4 worm cellular contexts compared by ENCODE assay signal in genomic region chrV:18967479-18968056, ce11.
A peak's percentile ranks its signal among the peaks of the same experiment; 100 is the strongest.
TF ChIP-seq lines count a peak whose summit lies in the region.

Y39B6A.43 (minus strand) TSS chrV:18967829.

TF ChIP-seq in whole organism, L2 larva, 48 proteins besides CTCF, POLR2A, EP300 and RAD21 (continues in another document):
- TF ChIP-seq nhr-10 (tag; optimal IDR thresholded peaks at IDR 0.05; lab: Kevin White, UChicago) (peak; percentile 87), lin-13 (GFP tag; optimal IDR thresholded peaks at IDR 0.05; lab: Kevin White, UChicago) (peak; percentile 99), ztf-4 (tag; optimal IDR thresholded peaks at IDR 0.05; lab: Kevin White, UChicago) (peak; percentile 81), nhr-129 (tag; optimal IDR thresholded peaks at IDR 0.05; lab: Kevin White, UChicago) (peak; percentile 96), sma-9 (GFP tag; optimal IDR thresholded peaks at IDR 0.05; lab: Kevin White, UChicago) (peak; percentile 93), sma-9 (tag; optimal IDR thresholded peaks at IDR 0.05; lab: Kevin White, UChicago) (no peak), gmeb-1 (tag; optimal IDR thresholded peaks at IDR 0.05; lab: Kevin White, UChicago) (peak; percentile 99), crh-2 (tag; optimal IDR thresholded peaks at IDR 0.05; lab: Kevin White, UChicago) (peak; percentile 97), lin-39 (tag; optimal IDR thresholded peaks at IDR 0.05; lab: Kevin White, UChicago) (no peak), ztf-11 (tag; optimal IDR thresholded peaks at IDR 0.05; lab: Kevin White, UChicago) (no peak), mbf-1 (tag; optimal IDR thresholded peaks at IDR 0.05; lab: Kevin White, UChicago) (peak; percentile 19), ZK546.5 (tag; optimal IDR thresholded peaks at IDR 0.05; lab: Kevin White, UChicago) (peak; percentile 68), peb-1 (tag; optimal IDR thresholded peaks at IDR 0.05; lab: Kevin White, UChicago) (no peak), mdl-1 (tag; optimal IDR thresholded peaks at IDR 0.05; lab: Kevin White, UChicago) (peak in 1 of 2 experiments; percentile 72), alr-1 (tag; optimal IDR thresholded peaks at IDR 0.05; lab: Kevin White, UChicago) (no peak), F13H6.1 (tag; optimal IDR thresholded peaks at IDR 0.05; lab: Kevin White, UChicago) (peak; percentile 88), mab-5 (tag; optimal IDR thresholded peaks at IDR 0.05; lab: Kevin White, UChicago) (peak; percentile 92), ztf-1 (GFP tag; conservative IDR thresholded peaks at IDR 0.05; lab: Robert Waterston, UW) (no peak), skn-1 (tag; optimal IDR thresholded peaks at IDR 0.05; lab: Kevin White, UChicago) (peak; percentile 57), elt-1 (tag; optimal IDR thresholded peaks at IDR 0.05; lab: Kevin White, UChicago) (no peak), aly-2 (tag; optimal IDR thresholded peaks at IDR 0.05; lab: Kevin White, UChicago) (no peak), zag-1 (tag; optimal IDR thresholded peaks at IDR 0.05; lab: Kevin White, UChicago) (peak; percentile 90), egl-27 (tag; optimal IDR thresholded peaks at IDR 0.05; lab: Kevin White, UChicago) (peak; percentile 80)

TF ChIP-seq in whole organism, L4 larva, 104 proteins besides CTCF, POLR2A, EP300 and RAD21 (continues in another document):
- TF ChIP-seq spr-3 (GFP tag; optimal IDR thresholded peaks at IDR 0.05; lab: Kevin White, UChicago) (peak; percentile 95), dpl-1 (GFP tag; optimal IDR thresholded peaks at IDR 0.05; lab: Kevin White, UChicago) (peak; percentile 99), gei-8 (GFP tag; optimal IDR thresholded peaks at IDR 0.05; lab: Kevin White, UChicago) (peak; percentile 24), mxl-2 (GFP tag; conservative IDR thresholded peaks at IDR 0.05; lab: Robert Waterston, UW) (peak; percentile 84), daf-16 (GFP tag; optimal IDR thresholded peaks at IDR 0.05; lab: Kevin White, UChicago) (peak; percentile 39 to 53), daf-16 (tag; optimal IDR thresholded peaks at IDR 0.05; lab: Kevin White, UChicago) (peak; percentile 91), egl-27 (tag; optimal IDR thresholded peaks at IDR 0.05; lab: Kevin White, UChicago) (no peak), dmd-8 (GFP tag; IDR thresholded peaks at IDR 0.05; lab: Robert Waterston, UW) (peak; percentile 80; the same call in 1 of the 2 replicates), dve-1 (tag; optimal IDR thresholded peaks at IDR 0.05; lab: Kevin White, UChicago; ENCODE audit: insufficient read depth) (peak; percentile 99), ceh-44 (GFP tag; IDR thresholded peaks at IDR 0.05; lab: Robert Waterston, UW) (peak; percentile 94), set-16 (GFP tag; IDR thresholded peaks at IDR 0.05; lab: Robert Waterston, UW) (peak; percentile 64), zfp-3 (GFP tag; conservative IDR thresholded peaks at IDR 0.05; lab: Robert Waterston, UW) (peak; percentile 97), zip-2 (tag; optimal IDR thresholded peaks at IDR 0.05; lab: Kevin White, UChicago) (peak; percentile 81), ceh-32 (tag; optimal IDR thresholded peaks at IDR 0.05; lab: Kevin White, UChicago; ENCODE audit: poor library complexity) (peak; percentile 31), hlh-11 (tag; optimal IDR thresholded peaks at IDR 0.05; lab: Kevin White, UChicago) (peak; percentile 94), rbr-2 (tag; optimal IDR thresholded peaks at IDR 0.05; lab: Kevin White, UChicago) (peak; percentile 96), zag-1 (tag; optimal IDR thresholded peaks at IDR 0.05; lab: Kevin White, UChicago) (peak; percentile 60), saeg-2 (GFP tag; IDR thresholded peaks at IDR 0.05; lab: Robert Waterston, UW) (peak; percentile 92), unc-39 (tag; optimal IDR thresholded peaks at IDR 0.05; lab: Kevin White, UChicago) (no peak), nhr-237 (tag; optimal IDR thresholded peaks at IDR 0.05; lab: Kevin White, UChicago) (peak; percentile 70), pha-4 (GFP tag; IDR thresholded peaks at IDR 0.05; lab: Robert Waterston, UW) (peak; percentile 97), pha-4 (tag; optimal IDR thresholded peaks at IDR 0.05; lab: Kevin White, UChicago) (peak; percentile 94), zfp-2 (tag; optimal IDR thresholded peaks at IDR 0.05; lab: Kevin White, UChicago) (peak; percentile 81)

TF ChIP-seq in whole organism, late embryonic, 69 proteins besides CTCF, POLR2A, EP300 and RAD21 (continues in another document):
- TF ChIP-seq pqm-1 (tag; optimal IDR thresholded peaks at IDR 0.05; lab: Kevin White, UChicago), result no peak
- TF ChIP-seq unc-3 (GFP tag; conservative IDR thresholded peaks at IDR 0.05; lab: Robert Waterston, UW), result no peak
- peak; percentile 65 for TF ChIP-seq unc-3 (tag; optimal IDR thresholded peaks at IDR 0.05; lab: Kevin White, UChicago)
- TF ChIP-seq ceh-6 (GFP tag; optimal IDR thresholded peaks at IDR 0.05; lab: Kevin White, UChicago), result peak; percentile 13
- no peak for TF ChIP-seq nhr-232 (tag; optimal IDR thresholded peaks at IDR 0.05; lab: Kevin White, UChicago)
- no peak for TF ChIP-seq sox-4 (tag; optimal IDR thresholded peaks at IDR 0.05; lab: Kevin White, UChicago)
- no peak for TF ChIP-seq ceh-22 (tag; optimal IDR thresholded peaks at IDR 0.05; lab: Kevin White, UChicago)
- TF ChIP-seq ceh-19 (GFP tag; optimal IDR thresholded peaks at IDR 0.05; lab: Kevin White, UChicago), result no peak
- TF ChIP-seq ceh-18 (tag; optimal IDR thresholded peaks at IDR 0.05; lab: Kevin White, UChicago), result peak; percentile 63
- no peak for TF ChIP-seq fkh-6 (tag; optimal IDR thresholded peaks at IDR 0.05; lab: Kevin White, UChicago)
- TF ChIP-seq dmd-4 (tag; optimal IDR thresholded peaks at IDR 0.05; lab: Kevin White, UChicago; ENCODE audit: borderline replicate concordance), result no peak
- no peak for TF ChIP-seq hlh-8 (tag; optimal IDR thresholded peaks at IDR 0.05; lab: Kevin White, UChicago)
- no peak for TF ChIP-seq T23F11.4 (GFP tag; optimal IDR thresholded peaks at IDR 0.05; lab: Kevin White, UChicago)
- TF ChIP-seq F13H6.1 (tag; optimal IDR thresholded peaks at IDR 0.05; lab: Kevin White, UChicago), result no peak
- no peak for TF ChIP-seq mec-3 (tag; optimal IDR thresholded peaks at IDR 0.05; lab: Kevin White, UChicago; ENCODE audit: borderline replicate concordance)
- no peak for TF ChIP-seq eyg-1 (tag; optimal IDR thresholded peaks at IDR 0.05; lab: Kevin White, UChicago)
- peak; percentile 52 for TF ChIP-seq hlh-30 (tag; optimal IDR thresholded peaks at IDR 0.05; lab: Kevin White, UChicago; ENCODE audit: insufficient read depth)
- no peak for TF ChIP-seq nhr-11 (tag; optimal IDR thresholded peaks at IDR 0.05; lab: Kevin White, UChicago)
- TF ChIP-seq Y22D7AL.16 (tag; optimal IDR thresholded peaks at IDR 0.05; lab: Kevin White, UChicago), result no peak
- peak; percentile 87 for TF ChIP-seq ztf-16 (tag; optimal IDR thresholded peaks at IDR 0.05; lab: Kevin White, UChicago)
- TF ChIP-seq rnt-1 (tag; optimal IDR thresholded peaks at IDR 0.05; lab: Kevin White, UChicago), result peak; percentile 79
- no peak for TF ChIP-seq sox-2 (GFP tag; IDR thresholded peaks at IDR 0.05; lab: Robert Waterston, UW)
- no peak for TF ChIP-seq odd-2 (tag; optimal IDR thresholded peaks at IDR 0.05; lab: Kevin White, UChicago)
- peak; percentile 19 for TF ChIP-seq K09A11.1 (tag; optimal IDR thresholded peaks at IDR 0.05; lab: Kevin White, UChicago; ENCODE audit: insufficient read depth)
- TF ChIP-seq ceh-48 (tag; optimal IDR thresholded peaks at IDR 0.05; lab: Kevin White, UChicago), result peak; percentile 84
- TF ChIP-seq pha-4 (tag; optimal IDR thresholded peaks at IDR 0.05; lab: Kevin White, UChicago), result no peak

TF ChIP-seq in whole organism, mixed stage, embryonic, 35 proteins besides CTCF, POLR2A, EP300 and RAD21 (continues in another document):
- TF ChIP-seq ham-2 (GFP tag; optimal IDR thresholded peaks at IDR 0.05; lab: Kevin White, UChicago) (no peak), elt-3 (tag; optimal IDR thresholded peaks at IDR 0.05; lab: Kevin White, UChicago) (peak; percentile 42), tbx-8 (GFP tag; optimal IDR thresholded peaks at IDR 0.05; lab: Kevin White, UChicago) (peak; percentile 45), mls-2 (tag; optimal IDR thresholded peaks at IDR 0.05; lab: Kevin White, UChicago) (peak; percentile 63), nhr-76 (tag; optimal IDR thresholded peaks at IDR 0.05; lab: Kevin White, UChicago) (no peak), bed-3 (GFP tag; optimal IDR thresholded peaks at IDR 0.05; lab: Kevin White, UChicago) (no peak), cnd-1 (tag; optimal IDR thresholded peaks at IDR 0.05; lab: Kevin White, UChicago) (peak; percentile 43), nhr-28 (tag; optimal IDR thresholded peaks at IDR 0.05; lab: Kevin White, UChicago) (no peak), sem-2 (GFP tag; optimal IDR thresholded peaks at IDR 0.05; lab: Kevin White, UChicago) (no peak), zip-8 (tag; optimal IDR thresholded peaks at IDR 0.05; lab: Kevin White, UChicago) (no peak), ztf-11 (tag; optimal IDR thresholded peaks at IDR 0.05; lab: Kevin White, UChicago) (peak; percentile 66), ceh-43 (GFP tag; optimal IDR thresholded peaks at IDR 0.05; lab: Kevin White, UChicago) (peak; percentile 48), nhr-237 (tag; optimal IDR thresholded peaks at IDR 0.05; lab: Kevin White, UChicago) (peak; percentile 94), pha-4 (tag; optimal IDR thresholded peaks at IDR 0.05; lab: Kevin White, UChicago) (peak; percentile 99), lin-13 (tag; optimal IDR thresholded peaks at IDR 0.05; lab: Kevin White, UChicago) (peak; percentile 98), blmp-1 (tag; optimal IDR thresholded peaks at IDR 0.05; lab: Kevin White, UChicago) (no peak), unc-62 (GFP tag; optimal IDR thresholded peaks at IDR 0.05; lab: Kevin White, UChicago) (peak; percentile 57), mep-1 (tag; optimal IDR thresholded peaks at IDR 0.05; lab: Kevin White, UChicago) (peak; percentile 99), unc-120 (tag; optimal IDR thresholded peaks at IDR 0.05; lab: Kevin White, UChicago; ENCODE audit: poor library complexity, severe bottlenecking) (peak; percentile 71), unc-39 (tag; optimal IDR thresholded peaks at IDR 0.05; lab: Kevin White, UChicago) (peak; percentile 58), ces-1 (GFP tag; optimal IDR thresholded peaks at IDR 0.05; lab: Kevin White, UChicago) (peak; percentile 77), ceh-83 (GFP tag; optimal IDR thresholded peaks at IDR 0.05; lab: Kevin White, UChicago) (no peak), lin-32 (GFP tag; optimal IDR thresholded peaks at IDR 0.05; lab: Kevin White, UChicago) (no peak), drap-1 (GFP tag; optimal IDR thresholded peaks at IDR 0.05; lab: Kevin White, UChicago) (peak; percentile 92), sptf-1 (tag; optimal IDR thresholded peaks at IDR 0.05; lab: Kevin White, UChicago) (peak; percentile 85), M03D4.4 (tag; optimal IDR thresholded peaks at IDR 0.05; lab: Kevin White, UChicago) (peak; percentile 53), lsy-2 (tag; optimal IDR thresholded peaks at IDR 0.05; lab: Kevin White, UChicago) (peak; percentile 90), ceh-39 (tag; optimal IDR thresholded peaks at IDR 0.05; lab: Kevin White, UChicago) (peak; percentile 92), flh-1 (GFP tag; optimal IDR thresholded peaks at IDR 0.05; lab: Kevin White, UChicago) (no peak), hlh-1 (tag; optimal IDR thresholded peaks at IDR 0.05; lab: Kevin White, UChicago) (no peak)
